Fruit fly (Drosophila melanogaster): ENCODE data around the gene wcy.

wcy gene

dm6 chrX:17021435-17021834 lies 56.3 kb downstream of the wcy start:
- TF ChIP-seq CG8159 (tag; optimal IDR thresholded peaks at IDR 0.05) (peak; percentile 29), CG9948 (tag; optimal IDR thresholded peaks at IDR 0.05) (no peak)

All from whole organism, pupa.